Worm (Caenorhabditis elegans): ENCODE results near the gene msp-58.
"Not testable (repeated sequence)": the region's sequence is repeated elsewhere in the genome, so short reads cannot be mapped to it uniquely, and the experiment has no call there.

The msp-58 gene

DNA sequence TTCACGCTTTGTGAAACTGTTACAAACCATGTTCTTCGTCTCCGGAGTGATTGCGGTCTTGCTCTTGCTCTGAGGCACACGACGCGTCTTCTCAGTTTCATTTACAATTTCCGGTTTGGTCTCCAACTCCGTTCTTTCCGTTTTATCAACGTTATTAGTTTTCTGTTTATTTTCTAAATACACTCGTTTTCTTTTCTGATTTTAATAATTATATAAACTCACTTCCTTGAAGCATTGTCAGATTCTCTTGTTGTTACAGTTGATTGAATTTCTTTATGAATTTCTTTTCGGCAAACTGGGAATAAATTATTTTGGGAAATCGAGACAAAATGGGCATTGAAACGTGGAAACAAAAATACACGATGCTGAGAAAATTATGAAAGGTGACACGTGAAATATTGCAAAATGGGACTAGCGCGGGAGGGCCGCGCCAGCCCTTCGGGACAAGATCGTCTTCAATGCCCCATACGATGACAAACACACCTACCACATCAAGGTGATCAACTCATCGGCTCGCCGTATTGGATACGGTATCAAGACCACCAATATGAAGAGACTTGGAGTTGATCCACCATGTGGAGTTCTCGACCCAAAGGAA lies at the start of gene msp-58, which contains the start of gene ZK354.9:
msp-58 (plus strand) TSS at position 548 of the 598 bp plus-strand sequence.
ZK354.9 (minus strand) TSS at position 101 of the 598 bp plus-strand sequence.
- not testable (repeated sequence) for TF ChIP-seq pqm-1 (tag; optimal IDR thresholded peaks at IDR 0.05); set-16 (GFP tag; IDR thresholded peaks at IDR 0.05); nhr-42 (GFP tag; IDR thresholded peaks at IDR 0.05)

DNA sequence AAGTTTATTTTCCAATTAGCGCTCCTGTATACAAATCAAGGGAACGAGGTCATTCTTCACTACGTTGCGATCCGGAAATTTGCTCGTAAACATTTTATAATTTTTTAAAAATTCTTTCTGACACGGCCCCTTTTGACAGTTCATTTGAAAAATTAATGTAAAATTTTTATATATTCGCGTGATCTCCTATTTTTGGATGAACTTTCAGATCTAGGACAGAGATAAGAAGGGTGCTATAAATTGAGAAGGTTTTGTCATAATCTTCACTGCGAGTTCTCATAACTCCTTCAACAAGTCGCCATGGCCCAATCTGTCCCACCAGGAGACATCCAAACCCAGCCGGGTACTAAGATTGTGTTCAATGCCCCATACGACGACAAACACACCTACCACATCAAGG lies 48.1 kb upstream of the msp-58 start, which contains the start of gene msp-19:
msp-19 (plus strand) TSS at position 301 of the 400 bp plus-strand sequence.
- TF ChIP-seq ceh-44 (GFP tag; IDR thresholded peaks at IDR 0.05); T26A8.4 (GFP tag; IDR thresholded peaks at IDR 0.05); mdl-1 (tag; optimal IDR thresholded peaks at IDR 0.05): not testable (repeated sequence)

DNA sequence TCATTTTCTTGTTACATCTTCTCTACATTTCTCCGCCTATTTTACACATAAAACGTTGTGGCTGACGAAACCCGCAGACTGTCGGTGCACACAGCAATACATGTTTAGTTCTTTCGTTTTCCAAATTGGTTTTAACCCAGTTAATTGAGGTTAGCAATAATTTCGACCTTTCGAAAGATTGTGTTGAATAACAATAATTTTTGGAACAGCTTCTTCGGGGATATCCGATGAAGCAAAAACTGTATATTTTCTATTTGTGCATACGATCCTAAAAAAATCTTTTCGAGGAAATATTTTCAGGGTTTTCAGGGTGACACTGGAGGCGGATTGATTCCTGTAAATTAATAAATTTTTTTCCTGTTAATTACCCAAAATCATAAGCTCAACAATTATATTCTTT lies 46.6 kb upstream of the msp-58 start:
- TF ChIP-seq mdt-29 (GFP tag; IDR thresholded peaks at IDR 0.05) (0 out of 2 replicates have a peak, but pooled peaks have one; percentile 32), unc-62 (GFP tag; optimal IDR thresholded peaks at IDR 0.05 in 1 of 2) (peak in 1 of 2 experiments; percentile 57), T26A8.4 (GFP tag; IDR thresholded peaks at IDR 0.05) (peak; percentile 65), lin-38 (GFP tag; IDR thresholded peaks at IDR 0.05) (peak; percentile 39; the same call in 1 of the 2 replicates), snpc-1.2 (GFP tag; IDR thresholded peaks at IDR 0.05) (peak; percentile 98), php-3 (GFP tag; IDR thresholded peaks at IDR 0.05) (0 out of 2 replicates have a peak, but pooled peaks have one; percentile 30)
- not testable (repeated sequence) for TF ChIP-seq unc-62 (tag; optimal IDR thresholded peaks at IDR 0.05)

DNA sequence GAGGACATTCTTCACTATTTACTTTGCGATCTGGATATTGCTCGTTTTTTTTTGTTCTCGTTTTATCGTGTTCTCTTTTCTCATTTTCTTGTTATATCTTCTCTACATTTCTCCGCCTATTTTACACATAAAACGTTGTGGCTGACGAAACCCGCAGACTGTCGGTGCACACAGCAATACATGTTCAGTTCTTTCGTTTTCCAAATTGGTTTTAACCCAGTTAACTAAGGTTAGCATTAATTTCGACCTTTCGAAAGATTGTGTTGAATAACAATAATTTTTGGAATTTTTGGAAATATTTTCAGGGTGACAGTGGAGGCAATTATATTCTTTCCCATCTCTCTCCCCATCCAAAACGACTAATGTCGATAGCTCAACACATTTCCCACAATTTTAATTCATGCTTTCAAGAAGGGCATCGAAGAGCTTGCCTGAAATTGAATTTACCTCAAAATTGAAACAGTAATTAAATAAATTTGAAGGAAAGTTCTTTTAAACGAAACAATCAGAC lies 43.6 kb upstream of the msp-58 start:
- TF ChIP-seq lin-38 (GFP tag; IDR thresholded peaks at IDR 0.05) (peak; percentile 60), ama-1 (optimal IDR thresholded peaks at IDR 0.05) (peak; percentile 32), T26A8.4 (GFP tag; IDR thresholded peaks at IDR 0.05) (peak; percentile 77), F49E8.2 (tag; optimal IDR thresholded peaks at IDR 0.05; ENCODE audit: borderline replicate concordance) (peak; percentile 56), ceh-44 (GFP tag; IDR thresholded peaks at IDR 0.05) (0 out of 2 replicates have a peak, but pooled peaks have one; percentile 35), unc-62 (GFP tag; optimal IDR thresholded peaks at IDR 0.05 in 1 of 2) (peak in 1 of 2 experiments; percentile 31), snpc-1.2 (GFP tag; IDR thresholded peaks at IDR 0.05) (peak; percentile 97), Y105C5A.15 (GFP tag; IDR thresholded peaks at IDR 0.05) (0 out of 2 replicates have a peak, but pooled peaks have one; percentile 25), arid-1 (GFP tag; conservative IDR thresholded peaks at IDR 0.05) (0 out of 2 replicates have a peak, but pooled peaks have one; percentile 28), mdt-29 (GFP tag; IDR thresholded peaks at IDR 0.05) (peak; percentile 72), aha-1 (tag) (peak; percentile 57), Y48G9A.11 (GFP tag; IDR thresholded peaks at IDR 0.05) (peak; percentile 30; the same call in 1 of the 2 replicates), F44E2.7 (GFP tag; IDR thresholded peaks at IDR 0.05) (0 out of 2 replicates have a peak, but pooled peaks have one; percentile 30)
- TF ChIP-seq unc-62 (tag; optimal IDR thresholded peaks at IDR 0.05) = not testable (repeated sequence)

DNA sequence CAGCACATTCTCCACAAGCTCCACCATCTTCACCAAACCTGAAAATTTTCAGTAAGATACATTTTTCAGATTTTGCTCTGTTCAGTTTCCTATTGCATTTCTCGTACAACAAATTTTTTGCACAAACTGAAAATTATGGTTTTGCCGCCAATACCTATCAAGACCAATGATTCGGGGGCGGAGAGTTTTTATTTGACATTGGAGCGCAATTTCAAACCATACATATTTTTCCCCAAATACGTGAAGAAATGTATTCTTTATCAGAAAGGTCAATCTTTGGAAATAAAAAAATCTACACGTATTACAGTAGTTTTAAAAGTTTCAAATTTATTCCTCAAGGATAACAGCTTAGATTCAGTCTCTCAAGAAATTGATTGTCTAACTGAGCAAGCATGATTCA lies 41.9 kb upstream of the msp-58 start, which contains the start of gene F36H12.5:
F36H12.5 (plus strand) TSS at position 301 of the 400 bp plus-strand sequence.
- TF ChIP-seq ctbp-1 (GFP tag; IDR thresholded peaks at IDR 0.05) = no peak
- TF ChIP-seq ztf-11 (tag; optimal IDR thresholded peaks at IDR 0.05) = no peak
- no peak for TF ChIP-seq arid-1 (GFP tag; conservative IDR thresholded peaks at IDR 0.05)
- TF ChIP-seq hif-1 (tag; optimal IDR thresholded peaks at IDR 0.05) = no peak
- no peak for TF ChIP-seq nhr-25 (tag; optimal IDR thresholded peaks at IDR 0.05; ENCODE audit: borderline replicate concordance, insufficient read depth)
- no peak for TF ChIP-seq gei-8 (GFP tag; optimal IDR thresholded peaks at IDR 0.05)
- no peak for TF ChIP-seq fkh-10 (GFP tag; optimal IDR thresholded peaks at IDR 0.05)
- no peak for TF ChIP-seq Y48G9A.11 (GFP tag; IDR thresholded peaks at IDR 0.05)
- no peak for TF ChIP-seq nhr-28 (tag; optimal IDR thresholded peaks at IDR 0.05)
- TF ChIP-seq tra-1 (GFP tag; IDR thresholded peaks at IDR 0.05) = no peak
- TF ChIP-seq zfp-2 (tag; optimal IDR thresholded peaks at IDR 0.05) = no peak
- TF ChIP-seq ZK546.5 (tag; optimal IDR thresholded peaks at IDR 0.05) = no peak
